ENCODE assay signal across 1 fruit fly cellular context in the genomic region with DNA sequence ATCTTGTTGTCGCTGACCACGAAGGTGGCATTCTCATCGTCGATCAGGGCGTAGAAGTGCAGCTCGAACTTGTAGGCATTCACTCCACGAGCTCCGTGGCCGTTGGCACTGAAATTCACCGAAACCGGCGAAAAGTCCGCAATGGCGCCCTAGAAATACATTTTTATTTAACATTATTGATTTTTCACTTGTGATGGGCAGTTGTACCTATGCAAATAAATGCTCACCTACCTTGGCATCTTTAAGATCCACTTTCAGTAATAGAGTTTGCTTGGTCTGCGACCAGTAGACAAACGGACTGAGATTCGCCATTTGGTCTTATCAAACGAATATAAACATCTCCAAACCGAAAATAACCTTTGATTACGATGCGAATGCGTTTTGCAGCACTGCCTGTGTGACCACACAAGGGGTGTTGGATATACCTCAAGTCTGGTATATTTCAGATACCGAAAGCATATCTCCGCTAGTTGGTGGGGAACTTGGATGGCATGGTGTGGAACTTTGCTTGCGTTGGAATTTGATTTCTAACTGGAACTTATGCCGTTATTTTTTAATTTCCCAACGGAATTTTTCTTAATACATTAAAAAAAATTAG.
TF ChIP-seq lines count a peak whose summit lies in the region.

A gene (minus strand): TSS at position 403 of the 598 bp plus-strand sequence.

TF ChIP-seq in whole organism, embryonic, 481 proteins besides CTCF, POLR2A, EP300 and RAD21 (continued from another document):
- TF ChIP-seq CG8290 (GFP tag; optimal IDR thresholded peaks at IDR 0.05; lab: Kevin White, UChicago): no peak
- TF ChIP-seq CG8290 (tag; optimal IDR thresholded peaks at IDR 0.05; lab: Kevin White, UChicago): peak in 1 of 2 experiments; percentile 78
- no peak for TF ChIP-seq sim (GFP tag; IDR thresholded peaks at IDR 0.05; lab: Robert Waterston, UW)
- no peak for TF ChIP-seq CG1233 (GFP tag; optimal IDR thresholded peaks at IDR 0.05; lab: Kevin White, UChicago)
- no peak for TF ChIP-seq E2f1 (GFP tag; IDR thresholded peaks at IDR 0.05; lab: Robert Waterston, UW)
- peak; percentile 69 for TF ChIP-seq sug (tag; optimal IDR thresholded peaks at IDR 0.05; lab: Kevin White, UChicago)
- TF ChIP-seq esg (GFP tag; conservative IDR thresholded peaks at IDR 0.05; lab: Robert Waterston, UW): no peak
- TF ChIP-seq CG33213 (GFP tag; optimal IDR thresholded peaks at IDR 0.05; lab: Kevin White, UChicago): peak; percentile 71
- no peak for TF ChIP-seq chm (GFP tag; IDR thresholded peaks at IDR 0.05; lab: Robert Waterston, UW)
- no peak for TF ChIP-seq CG10321 (GFP tag; IDR thresholded peaks at IDR 0.05; lab: Robert Waterston, UW)
- no peak for TF ChIP-seq tx (GFP tag; optimal IDR thresholded peaks at IDR 0.05; lab: Kevin White, UChicago)
- peak; percentile 53 for TF ChIP-seq amos (GFP tag; IDR thresholded peaks at IDR 0.05; lab: Robert Waterston, UW; ENCODE audit: partially characterized antibody)
- TF ChIP-seq CG12155 (GFP tag; optimal IDR thresholded peaks at IDR 0.05; lab: Kevin White, UChicago): no peak
- TF ChIP-seq row (GFP tag; IDR thresholded peaks at IDR 0.05; lab: Robert Waterston, UW): 0 out of 3 replicates have a peak, but pooled peaks have one; percentile 13
- no peak for TF ChIP-seq CG30403 (GFP tag; optimal IDR thresholded peaks at IDR 0.05; lab: Kevin White, UChicago)
- peak; percentile 29 for TF ChIP-seq CG13123 (GFP tag; optimal IDR thresholded peaks at IDR 0.05; lab: Kevin White, UChicago)
- TF ChIP-seq CG12104 (GFP tag; optimal IDR thresholded peaks at IDR 0.05; lab: Kevin White, UChicago): no peak
- TF ChIP-seq corto (GFP tag; optimal IDR thresholded peaks at IDR 0.05; lab: Kevin White, UChicago): no peak
- no peak for TF ChIP-seq org-1 (GFP tag; optimal IDR thresholded peaks at IDR 0.05; lab: Kevin White, UChicago)
- TF ChIP-seq CG16813 (GFP tag; IDR thresholded peaks at IDR 0.05; lab: Robert Waterston, UW; ENCODE audit: partially characterized antibody): peak; percentile 49; the same call in 2 of the 3 replicates
- no peak for TF ChIP-seq HHEX (GFP tag; optimal IDR thresholded peaks at IDR 0.05; lab: Kevin White, UChicago)
- no peak for TF ChIP-seq CG7745 (tag; optimal IDR thresholded peaks at IDR 0.05; lab: Kevin White, UChicago)
- peak; percentile 43 for TF ChIP-seq CG17186 (GFP tag; optimal IDR thresholded peaks at IDR 0.05; lab: Kevin White, UChicago)
- TF ChIP-seq sisA (GFP tag; IDR thresholded peaks at IDR 0.05; lab: Robert Waterston, UW): no peak
- TF ChIP-seq oc (tag; optimal IDR thresholded peaks at IDR 0.05; lab: Kevin White, UChicago): no peak
TF ChIP-seq in whole organism, embryonic: peak in this region for 136.
